Fruit fly (Drosophila melanogaster) whole organism, pupa: ENCODE results near the gene NijA.

Source experiments
- CG10348 ChIP-seq: fragments of 200-800 bp; sonication (Bioruptor generic); IDR thresholded peaks from 2 replicates; pipeline ENCODE4 v1.3.6; 2022; ENCODE audit warnings: missing biosample characterization, missing genetic modification characterization
- CG12605 ChIP-seq: fragments of 200-800 bp; sonication (Bioruptor generic); IDR thresholded peaks from 2 replicates; pipeline ENCODE4 v1.3.6; 2022; ENCODE audit warnings: missing biosample characterization, missing genetic modification characterization
- CG13204 ChIP-seq: fragments of 200-800 bp; sonication (Bioruptor generic); optimal IDR thresholded peaks from 2 replicates; lab custom pipeline; 2018; ENCODE audit warnings: missing biosample characterization, mild to moderate bottlenecking, missing genetic modification characterization, moderate library complexity
- CG14655 ChIP-seq: fragments of 200-800 bp; sonication (Bioruptor generic); optimal IDR thresholded peaks from 3 replicates; lab custom pipeline; 2017; ENCODE audit warnings: mild to moderate bottlenecking, missing biosample characterization, missing genetic modification reagents, missing genetic modification characterization
- CG15710 ChIP-seq: fragments of 200-800 bp; sonication (Bioruptor generic); optimal IDR thresholded peaks from 2 replicates; lab custom pipeline; 2018; ENCODE audit warnings: missing biosample characterization, mild to moderate bottlenecking, missing genetic modification characterization, moderate library complexity
- CG17806 ChIP-seq: fragments of 200-800 bp; sonication (Bioruptor generic); optimal IDR thresholded peaks from 2 replicates; lab custom pipeline; 2018; ENCODE audit warnings: missing biosample characterization, mild to moderate bottlenecking, missing genetic modification characterization, moderate library complexity
- CG32121 ChIP-seq: fragments of 200-800 bp; sonication (Bioruptor generic); IDR thresholded peaks from 2 replicates; pipeline ENCODE4 v1.3.6; 2022; ENCODE audit warnings: missing biosample characterization, missing genetic modification characterization
- CG34367 ChIP-seq: fragments of 200-800 bp; sonication (Bioruptor generic); optimal IDR thresholded peaks from 2 replicates; lab custom pipeline; 2018; ENCODE audit warnings: missing biosample characterization, mild to moderate bottlenecking, missing genetic modification characterization
- CG4496 ChIP-seq: fragments of 200-800 bp; sonication (Bioruptor generic); IDR thresholded peaks from 3 replicates; pipeline ENCODE4 v1.3.6; 2022; ENCODE audit warnings: missing biosample characterization, missing genetic modification characterization
- CG8159 ChIP-seq: fragments of 200-800 bp; sonication (Bioruptor generic); optimal IDR thresholded peaks from 3 replicates; lab custom pipeline; 2018; ENCODE audit warnings: missing biosample characterization, mild to moderate bottlenecking, missing genetic modification characterization, moderate library complexity
- CG8301 ChIP-seq: fragments of 200-800 bp; sonication (Bioruptor generic); optimal IDR thresholded peaks from 2 replicates; lab custom pipeline; 2018; ENCODE audit warnings: missing biosample characterization, mild to moderate bottlenecking, missing genetic modification characterization
- CG9948 ChIP-seq: fragments of 200-800 bp; sonication (Bioruptor generic); optimal IDR thresholded peaks from 2 replicates; lab custom pipeline; 2018; ENCODE audit warnings: missing biosample characterization, mild to moderate bottlenecking, missing genetic modification characterization, moderate library complexity
- D1 ChIP-seq: fragments of 200-800 bp; sonication (Bioruptor generic); optimal IDR thresholded peaks from 2 replicates; lab custom pipeline; 2018; ENCODE audit warnings: missing biosample characterization, mild to moderate bottlenecking, missing genetic modification characterization, moderate library complexity
- EcR ChIP-seq: fragments of 200-800 bp; sonication (Bioruptor generic); optimal IDR thresholded peaks from 3 replicates; lab custom pipeline; 2019; ENCODE audit warnings: missing biosample characterization, missing genetic modification characterization, mild to moderate bottlenecking, moderate library complexity, missing genetic modification reagents
- Ets98B ChIP-seq: fragments of 200-800 bp; sonication (Bioruptor generic); IDR thresholded peaks from 2 replicates; pipeline ENCODE4 v1.3.6; 2022; ENCODE audit warnings: missing biosample characterization, missing genetic modification characterization
- Pif1A ChIP-seq: fragments of 200-800 bp; sonication (Bioruptor generic); optimal IDR thresholded peaks from 3 replicates; lab custom pipeline; 2016; ENCODE audit warnings: missing biosample characterization, missing genetic modification characterization
- Pif1B ChIP-seq: fragments of 200-800 bp; sonication (Bioruptor generic); optimal IDR thresholded peaks from 3 replicates; lab custom pipeline; 2016; ENCODE audit warnings: missing biosample characterization, missing genetic modification characterization
- Snoo ChIP-seq: fragments of 200-800 bp; sonication (Bioruptor generic); optimal IDR thresholded peaks from 3 replicates; lab custom pipeline; 2017; ENCODE audit warnings: missing biosample characterization, mild to moderate bottlenecking, missing genetic modification characterization, inconsistent platforms
- fd96Ca ChIP-seq: fragments of 200-800 bp; sonication (Bioruptor generic); IDR thresholded peaks from 3 replicates; pipeline ENCODE4 v1.3.6; 2022; ENCODE audit warnings: missing biosample characterization, missing genetic modification characterization
- gl ChIP-seq: fragments of 200-800 bp; sonication (Bioruptor generic); optimal IDR thresholded peaks from 2 replicates; lab custom pipeline; 2018; ENCODE audit warnings: missing biosample characterization, mild to moderate bottlenecking, missing genetic modification characterization
- rn ChIP-seq: fragments of 200-800 bp; sonication (Bioruptor generic); IDR thresholded peaks from 2 replicates; pipeline ENCODE4 v1.3.6; 2022; ENCODE audit warnings: missing biosample characterization, missing genetic modification characterization

The NijA gene

dm6 chr3L:10672540-10672939, 24.1 kb downstream of the NijA start:
- no peak for TF ChIP-seq CG13204 (GFP tag; lab: Kevin White, UChicago)
- TF ChIP-seq Ets98B = no peak
- TF ChIP-seq CG4496 = no peak
- TF ChIP-seq Snoo = no peak
- no peak for TF ChIP-seq CG10348 (GFP tag; lab: Robert Waterston, UW)
- TF ChIP-seq Pif1A (GFP tag; lab: Kevin White, UChicago) = no peak
- no peak for TF ChIP-seq rn
- no peak for TF ChIP-seq Pif1B
- TF ChIP-seq EcR = no peak

- TF ChIP-seq CG9948 = no peak
- TF ChIP-seq D1 (tag; lab: Kevin White, UChicago) = no peak
- TF ChIP-seq CG4496 = no peak
- no peak for TF ChIP-seq CG17806
- no peak for TF ChIP-seq CG34367 (tag; lab: Kevin White, UChicago)
- no peak for TF ChIP-seq CG14655 (GFP tag; lab: Kevin White, UChicago)
- no peak for TF ChIP-seq Pif1B
- TF ChIP-seq CG12605 (GFP tag; lab: Robert Waterston, UW) = no peak
- no peak for TF ChIP-seq CG10348 (GFP tag; lab: Robert Waterston, UW)
- TF ChIP-seq CG8301 (tag; lab: Kevin White, UChicago) = no peak
- TF ChIP-seq, all 21 proteins: peak for 0
Measured at dm6 chr3L:10669592-10670400, 26.9 kb downstream of the NijA start.

dm6 chr3L:10667341-10667740, 29.3 kb downstream of the NijA start:
- no peak for TF ChIP-seq Snoo
- TF ChIP-seq CG8301 (tag; lab: Kevin White, UChicago) = no peak
- no peak for TF ChIP-seq Pif1A (GFP tag; lab: Kevin White, UChicago)
- no peak for TF ChIP-seq CG12605 (GFP tag; lab: Robert Waterston, UW)
- no peak for TF ChIP-seq EcR
- TF ChIP-seq CG15710 (tag; lab: Kevin White, UChicago) = no peak
- no peak for TF ChIP-seq CG17806
- no peak for TF ChIP-seq CG13204 (GFP tag; lab: Kevin White, UChicago)
- TF ChIP-seq CG32121 (GFP tag; lab: Robert Waterston, UW) = no peak
- no peak for TF ChIP-seq Ets98B
- TF ChIP-seq CG8159 (tag; lab: Kevin White, UChicago) = no peak
- no peak for TF ChIP-seq CG10348 (GFP tag; lab: Robert Waterston, UW)
- TF ChIP-seq D1 (tag; lab: Kevin White, UChicago) = no peak
- TF ChIP-seq Pif1B = no peak
- no peak for TF ChIP-seq CG9948
- TF ChIP-seq CG4496 = no peak

- TF ChIP-seq rn (no peak), CG34367 (tag; lab: Kevin White, UChicago) (no peak), Pif1A (GFP tag; lab: Kevin White, UChicago) (no peak), CG14655 (GFP tag; lab: Kevin White, UChicago) (no peak), CG17806 (no peak), CG9948 (no peak), CG12605 (GFP tag; lab: Robert Waterston, UW) (no peak), gl (tag; lab: Kevin White, UChicago) (no peak), CG32121 (GFP tag; lab: Robert Waterston, UW) (0 out of 2 replicates have a peak, but pooled peaks have one; percentile 50), D1 (tag; lab: Kevin White, UChicago) (no peak), fd96Ca (GFP tag; lab: Robert Waterston, UW) (peak; percentile 41; the same call in 2 of the 3 replicates), Ets98B (no peak), EcR (peak; percentile 2), CG8159 (tag; lab: Kevin White, UChicago) (no peak), CG10348 (GFP tag; lab: Robert Waterston, UW) (0 out of 2 replicates have a peak, but pooled peaks have one; percentile 7), CG13204 (GFP tag; lab: Kevin White, UChicago) (peak; percentile 61), CG15710 (tag; lab: Kevin White, UChicago) (no peak), Snoo (no peak), Pif1B (no peak), CG8301 (tag; lab: Kevin White, UChicago) (no peak), CG4496 (no peak)
Measured at dm6 chr3L:10666511-10667003, 30.1 kb downstream of the NijA start.

- TF ChIP-seq CG8159 (tag; lab: Kevin White, UChicago) (peak; percentile 99), CG4496 (peak; percentile 94), CG14655 (GFP tag; lab: Kevin White, UChicago) (peak; percentile 99), CG32121 (GFP tag; lab: Robert Waterston, UW) (peak; percentile 94), Snoo (peak; percentile 98), fd96Ca (GFP tag; lab: Robert Waterston, UW) (peak; percentile 79), Ets98B (peak; percentile 91), Pif1B (peak; percentile 97), CG9948 (peak; percentile 99), CG13204 (GFP tag; lab: Kevin White, UChicago) (peak; percentile 96), gl (tag; lab: Kevin White, UChicago) (peak; percentile 97), CG15710 (tag; lab: Kevin White, UChicago) (peak; percentile 99), CG12605 (GFP tag; lab: Robert Waterston, UW) (peak; percentile 94), Pif1A (GFP tag; lab: Kevin White, UChicago) (peak; percentile 97), CG8301 (tag; lab: Kevin White, UChicago) (peak; percentile 99), EcR (peak; percentile 68), rn (peak; percentile 93), CG34367 (tag; lab: Kevin White, UChicago) (peak; percentile 98), CG17806 (peak; percentile 99), D1 (tag; lab: Kevin White, UChicago) (peak; percentile 98), CG10348 (GFP tag; lab: Robert Waterston, UW) (peak; percentile 83; the same call in 1 of the 2 replicates)
Measured at dm6 chr3L:10665433-10666150, 31.1 kb downstream of the NijA start.
